Worm (Caenorhabditis elegans) whole organism, mixed stage, embryonic: Measurements from ENCODE around the gene F37A4.4.

ENCODE experiments used
- ces-1 ChIP-seq: fragments of 150-350 bp; optimal IDR thresholded peaks from 2 replicates; lab custom pipeline; 2014; ENCODE audit warnings: missing biosample characterization, missing genetic modification reagents, missing genetic modification characterization
- elt-3 ChIP-seq: fragments of 150-350 bp; optimal IDR thresholded peaks from 2 replicates; lab custom pipeline; 2014; ENCODE audit warnings: missing biosample characterization, missing genetic modification characterization
- ham-2 ChIP-seq: fragments of 200-800 bp; sonication (Bioruptor generic); optimal IDR thresholded peaks from 2 replicates; lab custom pipeline; 2018; ENCODE audit warnings: mild to moderate bottlenecking, missing genetic modification characterization, missing compliant biosample characterization
- nhr-28 ChIP-seq: fragments of 150-350 bp; optimal IDR thresholded peaks from 2 replicates; lab custom pipeline; 2014; ENCODE audit warnings: missing biosample characterization, missing genetic modification characterization
- unc-62 ChIP-seq: fragments of 150-350 bp; optimal IDR thresholded peaks from 2 replicates; lab custom pipeline; 2014; ENCODE audit warnings: missing biosample characterization, missing genetic modification reagents, missing genetic modification characterization

DNA sequence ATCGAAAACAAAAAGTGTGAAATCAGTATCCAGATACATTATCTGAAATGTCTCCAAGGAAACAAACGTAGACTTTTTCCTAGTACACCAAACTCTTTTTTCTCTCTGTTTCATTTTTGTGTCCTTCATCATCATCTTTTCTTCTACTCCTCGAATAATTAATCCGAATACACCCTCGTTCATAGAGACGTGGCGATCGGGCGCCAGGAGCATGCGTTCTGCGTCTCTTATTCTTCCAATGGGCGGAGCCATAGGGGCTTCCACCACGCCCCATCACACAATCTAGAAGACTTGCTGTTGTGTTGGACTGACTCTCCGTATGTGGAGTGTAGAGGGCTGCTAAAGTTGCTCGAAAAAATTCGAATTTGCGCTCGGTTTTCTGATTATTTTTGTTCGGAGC lies 37.9 kb upstream of the F37A4.4 start, which contains the start of gene rbf-1:
- TF ChIP-seq unc-62 (GFP tag; lab: Kevin White, UChicago) (no peak), ham-2 (GFP tag; lab: Kevin White, UChicago) (no peak), elt-3 (tag; lab: Kevin White, UChicago) (no peak), ces-1 (GFP tag; lab: Kevin White, UChicago) (no peak), nhr-28 (tag; lab: Kevin White, UChicago) (no peak)
